Fruit fly (Drosophila melanogaster) whole organism, wandering third instar larva: ENCODE data around the gene gdrd.

Experiments used
- CrebA ChIP-seq: fragments of 200-800 bp; sonication (Bioruptor generic); optimal IDR thresholded peaks from 2 replicates; lab custom pipeline; 2016; ENCODE audit warnings: missing biosample characterization, mild to moderate bottlenecking, missing genetic modification characterization, borderline replicate concordance
- jim ChIP-seq: fragments of 175-275, 200-325 bp; sonication (Bioruptor generic); optimal IDR thresholded peaks from 2 replicates; lab custom pipeline; 2016; ENCODE audit warnings: missing biosample characterization, mild to moderate bottlenecking, missing genetic modification characterization
- pan ChIP-seq: fragments of >200 bp; optimal IDR thresholded peaks from 2 replicates; lab custom pipeline; 2017

DNA sequence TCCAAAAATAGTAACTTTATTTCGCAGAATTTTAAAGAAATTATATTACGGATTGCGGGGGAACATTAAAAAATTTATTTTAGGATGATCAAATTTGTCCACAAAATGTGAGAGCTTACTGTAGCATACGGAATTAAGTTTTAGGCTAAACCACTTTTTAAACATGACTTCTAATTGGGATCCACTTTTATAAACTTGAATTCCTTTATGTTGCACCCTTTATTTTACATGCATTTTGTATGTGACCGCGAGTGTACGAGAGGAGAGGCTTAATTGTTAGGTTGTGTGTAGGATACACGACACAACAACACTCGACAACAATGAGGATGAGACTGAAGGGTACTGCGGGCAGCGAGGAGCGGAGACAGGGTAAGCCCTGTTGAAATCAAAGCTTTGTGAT, 42.2 kb upstream of the gdrd start:
- TF ChIP-seq pan (lab: Kevin White, UChicago) (no peak), jim (no peak), CrebA (GFP tag; lab: Kevin White, UChicago) (no peak)
